Fruit fly (Drosophila melanogaster): ENCODE data around the gene pigs.

DNA sequence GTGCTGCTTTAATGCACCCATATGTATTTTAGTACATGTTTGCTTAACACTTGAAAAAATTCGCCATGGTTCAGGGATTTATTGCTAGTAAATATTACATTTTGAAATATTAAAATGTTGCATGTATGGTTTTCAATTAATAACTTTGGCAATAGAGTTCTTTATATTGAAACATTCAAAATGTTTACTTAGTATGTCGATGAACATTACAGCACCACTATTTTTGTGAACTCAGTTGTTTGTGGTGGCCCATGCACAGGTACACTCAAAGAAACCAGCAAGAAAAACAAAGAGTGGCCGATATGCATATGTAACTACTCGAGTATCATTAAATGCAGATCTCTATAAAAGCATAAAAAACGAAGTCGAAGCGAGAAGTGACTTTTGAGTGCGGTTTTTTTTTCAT is 102.2 kb downstream of the pigs start:
- TF ChIP-seq h (optimal IDR thresholded peaks at IDR 0.05) (no peak), ttk (optimal IDR thresholded peaks at IDR 0.05) (no peak), Sin3A (optimal IDR thresholded peaks at IDR 0.05) (no peak), Myc (optimal IDR thresholded peaks at IDR 0.05) (no peak), psq (optimal IDR thresholded peaks at IDR 0.05) (no peak), insv (optimal IDR thresholded peaks at IDR 0.05) (no peak)

Measured in Kc167 (cell line).